Fruit fly (Drosophila melanogaster): ENCODE data around the gene Kaz1-ORFB.

The Kaz1-ORFB gene

dm6 chr3L:216325-216724, at the start of gene Kaz1-ORFB:
Kaz1-ORFB (plus strand) TSS chr3L:216625.
- TF ChIP-seq pan (optimal IDR thresholded peaks at IDR 0.05) (no peak), EcR (GFP tag; optimal IDR thresholded peaks at IDR 0.05) (no peak), psq (optimal IDR thresholded peaks at IDR 0.05) (no peak), CG8478 (optimal IDR thresholded peaks at IDR 0.05) (no peak), usp (GFP tag; optimal IDR thresholded peaks at IDR 0.05) (no peak), Dll (optimal IDR thresholded peaks at IDR 0.05) (no peak)

dm6 chr3L:166789-167132, 49.7 kb upstream of the Kaz1-ORFB start:
- TF ChIP-seq pan (optimal IDR thresholded peaks at IDR 0.05) (no peak), Dll (optimal IDR thresholded peaks at IDR 0.05) (no peak), usp (GFP tag; optimal IDR thresholded peaks at IDR 0.05) (no peak), psq (optimal IDR thresholded peaks at IDR 0.05) (no peak), EcR (GFP tag; optimal IDR thresholded peaks at IDR 0.05) (no peak), CG8478 (optimal IDR thresholded peaks at IDR 0.05) (no peak)

- TF ChIP-seq psq (optimal IDR thresholded peaks at IDR 0.05) (no peak), usp (GFP tag; optimal IDR thresholded peaks at IDR 0.05) (no peak), EcR (GFP tag; optimal IDR thresholded peaks at IDR 0.05) (no peak), Dll (optimal IDR thresholded peaks at IDR 0.05) (no peak), CG8478 (optimal IDR thresholded peaks at IDR 0.05) (no peak), pan (optimal IDR thresholded peaks at IDR 0.05) (no peak)
Measured at dm6 chr3L:171729-172128, 44.7 kb upstream of the Kaz1-ORFB start.

DNA sequence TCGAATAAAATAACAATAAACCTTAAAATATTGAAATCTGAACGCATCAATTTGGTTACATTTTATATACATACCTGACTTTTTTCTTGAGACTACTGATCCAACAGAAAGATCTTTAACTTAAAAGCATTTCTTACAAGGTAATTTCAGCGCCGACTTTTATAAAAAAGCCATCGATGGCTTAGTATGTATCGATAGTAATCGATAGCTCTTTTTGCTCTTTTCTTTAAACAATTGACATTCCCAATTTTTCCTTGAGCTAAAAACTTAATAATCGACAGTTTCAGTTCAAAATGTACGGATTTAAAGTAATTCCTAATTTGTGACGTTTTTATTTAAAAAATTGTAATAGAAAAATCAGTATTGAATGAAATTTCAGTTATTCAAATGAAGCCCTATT, 41.9 kb upstream of the Kaz1-ORFB start:
- TF ChIP-seq pan (optimal IDR thresholded peaks at IDR 0.05): no peak
- no peak for TF ChIP-seq psq (optimal IDR thresholded peaks at IDR 0.05)
- no peak for TF ChIP-seq CG8478 (optimal IDR thresholded peaks at IDR 0.05)
- TF ChIP-seq Dll (optimal IDR thresholded peaks at IDR 0.05): no peak
- TF ChIP-seq usp (GFP tag; optimal IDR thresholded peaks at IDR 0.05): no peak
- TF ChIP-seq EcR (GFP tag; optimal IDR thresholded peaks at IDR 0.05): no peak

DNA sequence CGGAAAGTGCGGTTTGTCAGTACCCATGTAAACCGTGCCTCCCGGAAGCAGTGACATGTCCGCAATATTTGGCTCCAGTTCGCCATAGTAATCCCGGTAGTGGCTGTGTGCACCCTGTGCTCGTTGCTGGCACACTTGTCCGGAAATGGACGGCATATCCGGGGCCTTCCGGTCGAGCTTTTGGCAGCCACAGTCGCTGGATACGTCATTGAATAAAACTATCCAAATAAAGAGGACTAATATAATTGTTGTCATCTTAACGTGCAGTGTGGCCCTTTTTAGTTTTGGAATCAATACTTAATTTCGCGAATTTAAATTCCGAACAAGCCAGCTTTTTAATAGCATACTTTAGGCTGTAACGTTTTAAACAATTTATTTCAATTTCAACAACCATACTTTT, 40.5 kb upstream of the Kaz1-ORFB start, which contains the start of gene CG7049:
Gene CG7049, minus strand, starts transcription at position 280 of the 400 bp plus-strand sequence.
- no peak for TF ChIP-seq CG8478 (optimal IDR thresholded peaks at IDR 0.05)
- no peak for TF ChIP-seq psq (optimal IDR thresholded peaks at IDR 0.05)
- no peak for TF ChIP-seq pan (optimal IDR thresholded peaks at IDR 0.05)
- no peak for TF ChIP-seq usp (GFP tag; optimal IDR thresholded peaks at IDR 0.05)
- TF ChIP-seq EcR (GFP tag; optimal IDR thresholded peaks at IDR 0.05): no peak
- no peak for TF ChIP-seq Dll (optimal IDR thresholded peaks at IDR 0.05)

- TF ChIP-seq pan (optimal IDR thresholded peaks at IDR 0.05) (no peak), EcR (GFP tag; optimal IDR thresholded peaks at IDR 0.05) (no peak), psq (optimal IDR thresholded peaks at IDR 0.05) (no peak), usp (GFP tag; optimal IDR thresholded peaks at IDR 0.05) (no peak), Dll (optimal IDR thresholded peaks at IDR 0.05) (no peak), CG8478 (optimal IDR thresholded peaks at IDR 0.05) (no peak)
Measured at dm6 chr3L:177938-178337, 38.5 kb upstream of the Kaz1-ORFB start.

DNA sequence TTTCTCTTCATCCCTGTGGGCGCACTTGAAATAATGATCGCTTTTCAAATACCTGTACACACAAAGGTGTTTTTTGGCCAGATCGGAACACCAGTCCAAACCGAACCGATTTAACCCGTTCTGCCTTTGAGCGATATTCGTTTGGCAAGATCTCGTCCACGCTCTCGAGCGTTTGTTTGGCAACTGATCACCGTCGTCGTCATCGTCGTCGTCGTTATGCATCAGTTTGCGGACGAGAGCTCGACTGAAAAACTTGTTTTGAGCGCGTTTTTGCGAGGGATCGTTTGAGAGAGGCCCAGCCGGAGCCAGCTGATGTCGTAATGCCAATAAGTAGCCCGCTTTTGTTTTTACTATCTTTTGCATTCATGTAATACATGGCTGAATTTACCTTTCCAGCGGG, 38.0 kb upstream of the Kaz1-ORFB start:
- TF ChIP-seq Dll (optimal IDR thresholded peaks at IDR 0.05) (no peak), CG8478 (optimal IDR thresholded peaks at IDR 0.05) (no peak), psq (optimal IDR thresholded peaks at IDR 0.05) (no peak), pan (optimal IDR thresholded peaks at IDR 0.05) (no peak), usp (GFP tag; optimal IDR thresholded peaks at IDR 0.05) (no peak), EcR (GFP tag; optimal IDR thresholded peaks at IDR 0.05) (no peak)

DNA sequence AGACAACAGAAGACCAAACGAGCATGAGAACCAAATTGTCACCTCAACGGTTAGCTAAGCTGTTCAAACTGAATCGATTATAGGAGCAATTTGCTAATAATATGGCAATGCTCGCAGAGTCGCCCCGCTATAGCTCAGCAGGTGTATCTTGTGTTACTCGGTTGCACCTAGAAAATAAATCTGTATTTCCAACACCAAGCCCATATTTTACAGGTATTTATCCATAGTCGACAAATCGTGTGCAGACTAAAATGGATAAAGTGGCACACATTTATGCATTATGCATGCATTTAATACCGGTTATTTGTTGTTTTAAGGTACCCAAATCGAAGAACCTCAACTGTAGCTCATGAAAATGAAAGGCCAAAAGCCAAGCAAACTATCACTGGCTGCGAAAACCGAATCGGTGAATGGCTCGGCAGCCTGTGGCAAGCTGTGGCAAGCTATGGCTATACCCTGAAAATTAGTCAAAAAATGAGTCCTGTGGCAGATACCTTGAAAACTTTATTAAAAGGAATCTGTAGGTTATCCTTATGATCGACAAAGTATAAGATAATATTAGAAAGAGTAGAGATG, 37.4 kb upstream of the Kaz1-ORFB start, which contains the start of gene Vdup1:
Gene Vdup1, minus strand, starts transcription at position 51 of the 576 bp plus-strand sequence.
- TF ChIP-seq pan (optimal IDR thresholded peaks at IDR 0.05): no peak
- TF ChIP-seq Dll (optimal IDR thresholded peaks at IDR 0.05): no peak
- no peak for TF ChIP-seq EcR (GFP tag; optimal IDR thresholded peaks at IDR 0.05)
- TF ChIP-seq usp (GFP tag; optimal IDR thresholded peaks at IDR 0.05): no peak
- TF ChIP-seq CG8478 (optimal IDR thresholded peaks at IDR 0.05): no peak
- TF ChIP-seq psq (optimal IDR thresholded peaks at IDR 0.05): no peak

DNA sequence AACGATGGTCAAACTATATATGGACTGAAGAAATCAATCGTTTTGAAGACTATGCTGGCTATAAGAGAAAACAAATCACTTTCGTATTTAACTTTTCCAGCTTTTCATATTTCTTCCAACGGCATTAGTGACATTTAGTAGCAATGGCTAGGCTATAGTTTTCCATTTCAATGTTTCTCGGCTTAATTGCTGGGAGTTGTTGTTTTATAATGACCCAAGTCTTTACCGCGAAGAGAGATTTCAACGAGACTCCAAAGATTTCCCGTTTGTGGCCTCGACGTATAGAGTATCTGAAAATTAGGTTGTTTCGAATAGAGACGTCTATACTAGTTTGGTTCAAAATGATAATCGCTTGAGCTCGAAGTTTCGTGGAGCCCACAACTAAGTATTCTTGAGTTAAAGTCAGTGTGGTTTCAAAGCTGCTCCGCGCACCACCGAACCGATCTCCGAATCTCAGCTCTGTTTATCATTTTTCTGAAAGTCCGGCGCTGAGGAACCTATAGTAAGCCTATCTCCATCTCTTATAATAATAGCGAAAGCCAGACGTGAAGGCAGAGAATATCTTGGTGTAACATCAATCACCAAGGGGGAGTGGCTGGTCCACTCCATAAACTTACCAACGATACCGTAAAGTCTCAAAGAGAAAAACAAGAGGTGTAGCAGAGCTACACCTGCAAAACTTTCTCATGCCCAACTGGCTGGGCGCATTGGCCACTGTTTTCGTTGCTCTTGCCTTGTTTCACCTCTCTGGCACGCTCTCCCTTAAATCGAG, 36.7 kb upstream of the Kaz1-ORFB start, which contains the start of gene CG13875:
Gene CG13875, plus strand, starts transcription at position 434 of the 772 bp plus-strand sequence.
- TF ChIP-seq pan (optimal IDR thresholded peaks at IDR 0.05): no peak
- no peak for TF ChIP-seq usp (GFP tag; optimal IDR thresholded peaks at IDR 0.05)
- no peak for TF ChIP-seq Dll (optimal IDR thresholded peaks at IDR 0.05)
- TF ChIP-seq CG8478 (optimal IDR thresholded peaks at IDR 0.05): no peak
- TF ChIP-seq EcR (GFP tag; optimal IDR thresholded peaks at IDR 0.05): no peak
- TF ChIP-seq psq (optimal IDR thresholded peaks at IDR 0.05): no peak

DNA sequence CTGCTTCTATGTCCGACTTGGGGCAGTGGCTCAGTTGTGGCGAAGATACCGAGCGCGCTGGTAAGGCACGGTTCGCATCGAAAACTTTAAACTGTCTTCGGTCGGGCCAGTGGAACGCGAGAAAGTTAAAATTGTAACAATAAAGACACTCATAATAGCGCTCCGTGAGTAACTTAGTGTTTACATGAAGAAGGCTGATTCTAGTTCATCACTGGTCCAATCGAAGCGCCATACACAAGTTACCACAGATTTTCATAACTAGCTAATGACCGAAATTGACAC, 36.2 kb upstream of the Kaz1-ORFB start:
- TF ChIP-seq psq (optimal IDR thresholded peaks at IDR 0.05): no peak
- no peak for TF ChIP-seq pan (optimal IDR thresholded peaks at IDR 0.05)

dm6 chr3L:184251-184650, 32.2 kb upstream of the Kaz1-ORFB start, which contains the start of the genes CG34140, Mkp and Mtch:
CG34140 (minus strand) TSS chr3L:184424.
Mkp (minus strand) TSS chr3L:184540.
Mtch (plus strand) TSS chr3L:184626.
- TF ChIP-seq CG8478 (optimal IDR thresholded peaks at IDR 0.05) (no peak), pan (optimal IDR thresholded peaks at IDR 0.05) (no peak), psq (optimal IDR thresholded peaks at IDR 0.05) (no peak), usp (GFP tag; optimal IDR thresholded peaks at IDR 0.05) (no peak), EcR (GFP tag; optimal IDR thresholded peaks at IDR 0.05) (no peak), Dll (optimal IDR thresholded peaks at IDR 0.05) (no peak)

DNA sequence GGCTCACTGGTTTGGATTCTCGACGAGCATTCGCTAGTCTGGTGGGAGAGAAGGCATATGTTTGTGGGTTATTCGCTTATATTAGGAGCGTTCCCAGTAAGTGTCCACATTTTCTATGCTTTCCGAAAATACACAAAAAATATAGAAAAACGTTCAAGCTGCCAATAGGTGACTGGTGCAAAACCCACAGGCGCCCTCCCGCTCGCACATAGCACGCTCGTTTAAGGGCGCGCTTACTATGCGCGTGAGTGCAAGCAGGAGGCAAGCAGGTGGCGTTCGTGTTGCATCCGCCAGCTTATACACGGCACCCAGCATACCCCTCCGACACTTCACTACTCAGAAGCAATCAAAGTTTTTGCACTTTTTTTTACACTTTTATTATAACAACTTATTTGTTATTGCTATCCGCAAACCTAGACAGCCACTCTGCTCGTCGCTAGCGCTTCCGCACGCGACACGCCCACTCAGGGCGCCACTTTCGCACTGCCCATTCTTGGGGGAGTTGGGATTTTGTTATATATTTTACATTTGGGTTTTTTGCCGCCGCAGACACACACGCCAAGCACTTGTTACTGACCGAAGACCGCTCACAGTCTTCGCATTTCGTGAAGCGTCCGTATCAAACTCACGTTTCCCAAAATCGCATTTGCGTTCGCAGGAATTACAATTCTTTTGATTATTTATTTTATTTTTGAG, 17.2 kb upstream of the Kaz1-ORFB start:
- TF ChIP-seq CG8478 (optimal IDR thresholded peaks at IDR 0.05): peak; percentile 51
- no peak for TF ChIP-seq psq (optimal IDR thresholded peaks at IDR 0.05)
